Fruit fly (Drosophila melanogaster) whole organism, embryonic: ENCODE measurements around the gene Cipc.

Experiments used
- B-H2 ChIP-seq: fragments of 200-800 bp; sonication (Bioruptor generic); optimal IDR thresholded peaks from 2 replicates; lab custom pipeline; 2018; ENCODE audit warnings: missing biosample characterization, mild to moderate bottlenecking, missing genetic modification characterization
- Bgb ChIP-seq: fragments of 200-800 bp; sonication (Bioruptor generic); IDR thresholded peaks from 2 replicates; pipeline ENCODE4 v1.3.6; 2022; ENCODE audit warnings: missing biosample characterization, missing genetic modification characterization; ENCODE audit not compliant: partially characterized antibody
- Bteb2 ChIP-seq: fragments of 200-800 bp; sonication (Bioruptor generic); optimal IDR thresholded peaks from 2 replicates; lab custom pipeline; 2016; ENCODE audit warnings: missing biosample characterization, missing genetic modification characterization
- C15 ChIP-seq: fragments of 200-800 bp; sonication (Bioruptor generic); IDR thresholded peaks from 3 replicates; pipeline ENCODE4 v1.3.6; 2022; ENCODE audit warnings: missing biosample characterization, missing genetic modification characterization
- CG11504 ChIP-seq: fragments of 200-800 bp; sonication (Bioruptor generic); optimal IDR thresholded peaks from 3 replicates; lab custom pipeline; 2019; ENCODE audit warnings: missing biosample characterization, mild to moderate bottlenecking, missing genetic modification characterization, moderate library complexity
- CG12236 ChIP-seq: fragments of 200-800 bp; sonication (Bioruptor generic); optimal IDR thresholded peaks from 2 replicates; lab custom pipeline; 2016; ENCODE audit warnings: missing biosample characterization, missing genetic modification characterization
- CG12942 ChIP-seq: fragments of 200-800 bp; sonication (Bioruptor generic); optimal IDR thresholded peaks from 3 replicates; lab custom pipeline; 2016; ENCODE audit warnings: missing biosample characterization, missing genetic modification characterization
- CG13296 ChIP-seq: fragments of 200-800 bp; sonication (Bioruptor generic); optimal IDR thresholded peaks from 3 replicates; lab custom pipeline; 2018; ENCODE audit warnings: missing biosample characterization, mild to moderate bottlenecking, missing genetic modification characterization
- CG1602 ChIP-seq: fragments of 200-800 bp; sonication (Bioruptor generic); optimal IDR thresholded peaks from 3 replicates; lab custom pipeline; 2016; ENCODE audit warnings: missing biosample characterization, missing genetic modification characterization
- CG16813 ChIP-seq: fragments of 200-800 bp; sonication (Bioruptor generic); IDR thresholded peaks from 3 replicates; pipeline ENCODE4 v1.3.6; 2022; ENCODE audit warnings: missing biosample characterization, missing genetic modification characterization; ENCODE audit not compliant: partially characterized antibody
- CG18476 ChIP-seq: fragments of 200-800 bp; sonication (Bioruptor generic); optimal IDR thresholded peaks from 2 replicates; lab custom pipeline; 2016; ENCODE audit warnings: missing biosample characterization, mild to moderate bottlenecking, missing genetic modification characterization
- CG2199 ChIP-seq: fragments of 200-800 bp; sonication (Bioruptor generic); IDR thresholded peaks from 3 replicates; pipeline ENCODE4 v1.3.6; 2022; ENCODE audit warnings: missing biosample characterization, missing genetic modification characterization
- CG2678 ChIP-seq: fragments of 200-800 bp; sonication (Bioruptor generic); optimal IDR thresholded peaks from 3 replicates; lab custom pipeline; 2019; ENCODE audit warnings: missing biosample characterization, mild to moderate bottlenecking, missing genetic modification characterization, moderate library complexity
- CG3726 ChIP-seq: fragments of 200-800 bp; sonication (Bioruptor generic); IDR thresholded peaks from 3 replicates; pipeline ENCODE4, ENCODE4 v1.3.6; 2022; ENCODE audit warnings: missing biosample characterization, missing genetic modification characterization
- CG4820 ChIP-seq: fragments of 200-800 bp; sonication (Bioruptor generic); optimal IDR thresholded peaks from 3 replicates; lab custom pipeline; 2016; ENCODE audit warnings: missing biosample characterization, missing genetic modification characterization
- CG5953 ChIP-seq: fragments of 200-800 bp; sonication (Bioruptor generic); IDR thresholded peaks from 2 replicates; pipeline ENCODE4 v1.3.6; 2022; ENCODE audit warnings: missing biosample characterization, missing genetic modification characterization
- CG6791 ChIP-seq: fragments of 200-800 bp; sonication (Bioruptor generic); IDR thresholded peaks from 3 replicates; pipeline ENCODE4 v1.3.6; 2022; ENCODE audit warnings: missing biosample characterization, missing genetic modification characterization; ENCODE audit not compliant: partially characterized antibody
- CTCF ChIP-seq: fragments of 200-800 bp; sonication (Bioruptor generic); optimal IDR thresholded peaks from 2 replicates; lab custom pipeline; 2017; ENCODE audit warnings: missing biosample characterization, mild to moderate bottlenecking, missing genetic modification characterization, moderate library complexity
- Drgx ChIP-seq: fragments of 200-800 bp; sonication (Bioruptor generic); IDR thresholded peaks from 2 replicates; pipeline ENCODE4 v1.3.6; 2022; ENCODE audit warnings: missing biosample characterization, missing genetic modification characterization
- E2f2 ChIP-seq: fragments of 200-800 bp; sonication (Bioruptor generic); IDR thresholded peaks from 2 replicates; pipeline ENCODE4 v1.3.6; 2022; ENCODE audit warnings: missing biosample characterization, missing genetic modification characterization
- Ets65A ChIP-seq: fragments of 200-800 bp; sonication (Bioruptor generic); peaks from one replicate; lab custom pipeline; 2016; ENCODE audit warnings: missing biosample characterization, missing genetic modification characterization
- Hr51 ChIP-seq, 2 experiments: fragments of 200-800 bp; sonication (Bioruptor generic); optimal IDR thresholded peaks; 2 replicates in 1 of 2; 3 replicates in 1 of 2; lab custom pipeline; 2016 to 2018; ENCODE audit warnings: missing biosample characterization in 2 of 2, missing genetic modification characterization in 2 of 2, mild to moderate bottlenecking in 1 of 2, moderate library complexity in 1 of 2
- Lhr ChIP-seq: fragments of 200-800 bp; sonication (Bioruptor generic); optimal IDR thresholded peaks from 3 replicates; lab custom pipeline; 2017; ENCODE audit warnings: mild to moderate bottlenecking, missing biosample characterization, missing genetic modification reagents, missing genetic modification characterization
- Mad ChIP-seq: fragments of 200-800 bp; sonication (Bioruptor generic); optimal IDR thresholded peaks from 2 replicates; lab custom pipeline; 2016; ENCODE audit warnings: missing biosample characterization, missing genetic modification characterization
- Pdp1 ChIP-seq, 2 experiments: fragments of 200-800 bp; sonication (Bioruptor generic); optimal IDR thresholded peaks; 3 replicates each; lab custom pipeline; 2016; ENCODE audit warnings: missing biosample characterization in 2 of 2, missing genetic modification characterization in 2 of 2, mild to moderate bottlenecking in 1 of 2, moderate library complexity in 1 of 2
- Sox100B ChIP-seq: fragments of 200-800 bp; sonication (Bioruptor generic); optimal IDR thresholded peaks from 3 replicates; lab custom pipeline; 2018; ENCODE audit warnings: missing biosample characterization, mild to moderate bottlenecking, missing genetic modification characterization
- Sox102F ChIP-seq: fragments of 200-800 bp; sonication (Bioruptor generic); optimal IDR thresholded peaks from 2 replicates; lab custom pipeline; 2018; ENCODE audit warnings: missing biosample characterization, mild to moderate bottlenecking, missing genetic modification characterization, moderate library complexity
- amos ChIP-seq: fragments of 200-800 bp; sonication (Bioruptor generic); IDR thresholded peaks from 2 replicates; pipeline ENCODE4 v1.3.6; 2022; ENCODE audit warnings: missing biosample characterization, missing genetic modification characterization; ENCODE audit not compliant: partially characterized antibody
- ase ChIP-seq: fragments of 200-800 bp; sonication (Bioruptor generic); IDR thresholded peaks from 3 replicates; pipeline ENCODE4 v1.3.6; 2022; ENCODE audit warnings: missing biosample characterization, missing genetic modification characterization
- crc ChIP-seq: fragments of 200-800 bp; sonication (Bioruptor generic); optimal IDR thresholded peaks from 2 replicates; lab custom pipeline; 2016; ENCODE audit warnings: missing biosample characterization, missing genetic modification characterization
- cwo ChIP-seq: fragments of 200-800 bp; sonication (Bioruptor generic); optimal IDR thresholded peaks from 3 replicates; lab custom pipeline; 2017; ENCODE audit warnings: missing biosample characterization, missing genetic modification characterization, mild to moderate bottlenecking, moderate library complexity, missing genetic modification reagents
- dmrt99B ChIP-seq: fragments of 200-800 bp; sonication (Bioruptor generic); optimal IDR thresholded peaks from 2 replicates; lab custom pipeline; 2018; ENCODE audit warnings: missing biosample characterization, mild to moderate bottlenecking, missing genetic modification characterization, moderate library complexity
- fru ChIP-seq: fragments of >200 bp; optimal IDR thresholded peaks from 2 replicates; lab custom pipeline; 2017
- gem ChIP-seq: fragments of 200-800 bp; sonication (Bioruptor generic); optimal IDR thresholded peaks from 2 replicates; lab custom pipeline; 2019; ENCODE audit warnings: missing biosample characterization, mild to moderate bottlenecking, missing genetic modification characterization, moderate library complexity
- inv ChIP-seq: fragments of 200-800 bp; sonication (Bioruptor generic); IDR thresholded peaks from 2 replicates; pipeline ENCODE4 v1.3.6; 2022; ENCODE audit warnings: missing biosample characterization, missing genetic modification characterization; ENCODE audit not compliant: partially characterized antibody
- kah ChIP-seq: fragments of 200-800 bp; sonication (Bioruptor generic); optimal IDR thresholded peaks from 2 replicates; lab custom pipeline; 2018; ENCODE audit warnings: missing biosample characterization, mild to moderate bottlenecking, missing genetic modification characterization
- knrl ChIP-seq: fragments of 200-800 bp; sonication (Bioruptor generic); IDR thresholded peaks from 3 replicates; pipeline ENCODE4 v1.3.6; 2022; ENCODE audit warnings: missing biosample characterization, missing genetic modification characterization; ENCODE audit not compliant: partially characterized antibody
- lab ChIP-seq: fragments of 200-800 bp; sonication (Bioruptor generic); optimal IDR thresholded peaks from 3 replicates; lab custom pipeline; 2017; ENCODE audit warnings: missing biosample characterization, missing genetic modification characterization, mild to moderate bottlenecking, moderate library complexity, missing genetic modification reagents
- lbe ChIP-seq: fragments of 200-800 bp; sonication (Bioruptor generic); optimal IDR thresholded peaks from 2 replicates; lab custom pipeline; 2016; ENCODE audit warnings: missing biosample characterization, mild to moderate bottlenecking, missing genetic modification characterization
- pb ChIP-seq: fragments of 200-800 bp; sonication (Bioruptor generic); optimal IDR thresholded peaks from 3 replicates; lab custom pipeline; 2016; ENCODE audit warnings: missing biosample characterization, missing genetic modification characterization
- prd ChIP-seq, 3 experiments: fragments of >200 bp in 2 of 3; fragments of 200-800 bp in 1 of 3; sonication (Bioruptor generic) in 1 of 3; optimal IDR thresholded peaks in 2 of 3; IDR thresholded peaks in 1 of 3; 2 replicates in 2 of 3; 3 replicates in 1 of 3; pipeline versions ENCODE4 v1.3.6 to Lab custom; 2017 to 2022; ENCODE audit warnings: missing biosample characterization in 1 of 3, missing genetic modification characterization in 1 of 3
- pros ChIP-seq: fragments of 200-800 bp; sonication (Bioruptor generic); optimal IDR thresholded peaks from 3 replicates; lab custom pipeline; 2019; ENCODE audit warnings: missing biosample characterization, mild to moderate bottlenecking, missing genetic modification characterization, moderate library complexity
- run ChIP-seq: fragments of 200-800 bp; sonication (Bioruptor generic); optimal IDR thresholded peaks from 3 replicates; lab custom pipeline; 2018; ENCODE audit warnings: missing biosample characterization, mild to moderate bottlenecking, missing genetic modification characterization
- sens ChIP-seq: fragments of 200-800 bp; sonication (Bioruptor generic); peaks from one replicate; lab custom pipeline; 2016; ENCODE audit warnings: missing biosample characterization, missing genetic modification characterization
- stwl ChIP-seq: fragments of 200-800 bp; sonication (Bioruptor generic); optimal IDR thresholded peaks from 3 replicates; lab custom pipeline; 2018; ENCODE audit warnings: missing biosample characterization, mild to moderate bottlenecking, missing genetic modification characterization, moderate library complexity

The Cipc gene

dm6 chr3R:26125838-26126709, 19.4 kb downstream of the Cipc start, which contains the start of gene CG14556 (continued):
- TF ChIP-seq lab (GFP tag; lab: Kevin White, UChicago): peak; percentile 16

- TF ChIP-seq Sox100B (GFP tag; lab: Kevin White, UChicago) (peak; percentile 6), pros (GFP tag; lab: Kevin White, UChicago) (no peak), Hr51 (GFP tag; optimal IDR thresholded peaks at IDR 0.05; lab: Kevin White, UChicago) (peak in 1 of 2 experiments; percentile 16), CG12942 (GFP tag; lab: Kevin White, UChicago) (no peak), CG11504 (peak; percentile 28), Pdp1 (GFP tag; optimal IDR thresholded peaks at IDR 0.05; lab: Kevin White, UChicago) (peak in 1 of 2 experiments; percentile 21), dmrt99B (peak; percentile 20), Drgx (GFP tag; lab: Robert Waterston, UW) (peak; percentile 45; the same call in 1 of the 2 replicates), CG18476 (GFP tag; lab: Kevin White, UChicago) (no peak), prd (optimal IDR thresholded peaks at IDR 0.05; lab: Kevin White, UChicago) (no peak), prd (GFP tag; IDR thresholded peaks at IDR 0.05; lab: Robert Waterston, UW) (peak; percentile 28; the same call in 1 of the 3 replicates), sens (GFP tag; lab: Kevin White, UChicago) (peak; percentile 48), Sox102F (GFP tag; lab: Kevin White, UChicago) (peak; percentile 11), pb (no peak), CG2678 (peak; percentile 11), lbe (no peak), gem (tag; lab: Kevin White, UChicago) (peak; percentile 37), cwo (peak; percentile 78), E2f2 (GFP tag; lab: Robert Waterston, UW) (peak; percentile 12; the same call in 1 of the 2 replicates)
These were observed 21.9 kb downstream of the Cipc start for dm6 chr3R:26128442-26129003.

DNA sequence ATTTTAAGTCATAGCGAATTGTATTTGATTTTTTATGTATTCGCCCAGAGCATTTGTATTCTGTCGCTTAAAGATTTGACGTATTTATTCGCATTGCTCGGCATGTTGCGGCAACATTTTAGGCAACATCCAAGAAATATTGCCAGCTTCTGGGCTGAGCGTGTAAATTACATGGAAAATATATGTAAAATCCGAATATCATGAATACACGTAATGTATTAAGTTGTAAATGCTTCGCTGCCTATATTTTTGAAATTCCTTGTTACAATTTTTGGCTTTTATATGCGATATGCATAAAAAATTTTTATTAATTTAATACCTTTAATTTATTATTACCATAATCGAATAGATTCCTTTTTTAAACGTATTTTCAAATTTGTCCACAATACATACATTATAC, 23.0 kb downstream of the Cipc start:
- TF ChIP-seq knrl (GFP tag; lab: Robert Waterston, UW) (peak; percentile 56), run (tag; lab: Kevin White, UChicago) (no peak), amos (GFP tag; lab: Robert Waterston, UW) (peak; percentile 67), Ets65A (no peak), CG12236 (GFP tag; lab: Kevin White, UChicago) (no peak), Mad (no peak), crc (GFP tag; lab: Kevin White, UChicago) (no peak), CG2199 (0 out of 3 replicates have a peak, but pooled peaks have one; percentile 56), C15 (GFP tag; lab: Robert Waterston, UW) (no peak), CG3726 (no peak), B-H2 (no peak), CG16813 (GFP tag; lab: Robert Waterston, UW) (peak; percentile 40; the same call in 1 of the 3 replicates), CG4820 (GFP tag; lab: Kevin White, UChicago) (no peak), CTCF (GFP tag; lab: Kevin White, UChicago) (peak; percentile 72), Bgb (GFP tag; lab: Robert Waterston, UW) (peak; percentile 67), CG5953 (no peak), CG6791 (GFP tag; lab: Robert Waterston, UW) (peak; percentile 61), lbe (no peak), CG1602 (GFP tag; lab: Kevin White, UChicago) (no peak), Bteb2 (GFP tag; lab: Kevin White, UChicago) (no peak), fru (lab: Kevin White, UChicago) (no peak), ase (GFP tag; lab: Robert Waterston, UW) (no peak), inv (GFP tag; lab: Robert Waterston, UW) (0 out of 2 replicates have a peak, but pooled peaks have one; percentile 32), Lhr (no peak), CG11504 (peak; percentile 100), CG13296 (no peak), kah (no peak), stwl (tag; lab: Kevin White, UChicago) (peak; percentile 51)
